Worm (Caenorhabditis elegans) whole organism, early embryonic: ENCODE measurements around the gene srh-111.

Experiments
- ama-1 ChIP-seq: fragments of 150-350 bp; optimal IDR thresholded peaks from 2 replicates; lab custom pipeline; 2014
- ceh-13 ChIP-seq: fragments of 200-800 bp; sonication (Bioruptor generic); optimal IDR thresholded peaks from 2 replicates; lab custom pipeline; 2018; ENCODE audit warnings: mild to moderate bottlenecking, missing genetic modification characterization, missing compliant biosample characterization
- ceh-36 ChIP-seq: sonication (generic microtip); optimal IDR thresholded peaks from 2 replicates; lab custom pipeline; 2016; ENCODE audit warnings: missing genetic modification characterization, inconsistent platforms, missing compliant biosample characterization
- hmg-4 ChIP-seq: fragments of 200-800 bp; sonication (Bioruptor generic); optimal IDR thresholded peaks from 2 replicates; lab custom pipeline; 2018; ENCODE audit warnings: mild to moderate bottlenecking, missing genetic modification characterization, missing compliant biosample characterization
- hnd-1 ChIP-seq: sonication (generic microtip); optimal IDR thresholded peaks from 2 replicates; lab custom pipeline; 2016; ENCODE audit warnings: missing genetic modification characterization, missing compliant biosample characterization
- sea-1 ChIP-seq: fragments of 200-800 bp; sonication (Bioruptor generic); conservative IDR thresholded peaks from 2 replicates; pipeline ENCODE4 v1.3.6; 2022; ENCODE audit warnings: missing genetic modification characterization, missing compliant biosample characterization
- tbx-11 ChIP-seq: fragments of 200-800 bp; sonication (Bioruptor generic); IDR thresholded peaks from 2 replicates; pipeline ENCODE4 v1.3.6; 2022; ENCODE audit warnings: missing genetic modification characterization, missing compliant biosample characterization
- tra-4 ChIP-seq: sonication (generic microtip); optimal IDR thresholded peaks from 2 replicates; lab custom pipeline; 2017; ENCODE audit warnings: missing genetic modification characterization, missing compliant biosample characterization

ce11 chrV:17531410-17531809 lies 46.4 kb upstream of the srh-111 start, which contains the start of gene C18D4.4:
- TF ChIP-seq tbx-11 (GFP tag; lab: Robert Waterston, UW) (no peak), tra-4 (no peak), ceh-36 (tag; lab: Kevin White, UChicago) (no peak), ceh-13 (GFP tag; lab: Kevin White, UChicago) (no peak), hmg-4 (GFP tag; lab: Kevin White, UChicago) (no peak), sea-1 (GFP tag; lab: Robert Waterston, UW) (no peak), hnd-1 (tag; lab: Kevin White, UChicago) (no peak), ama-1 (no peak)
